Fruit fly (Drosophila melanogaster) whole organism, embryonic: ENCODE measurements around the gene CG43439.
A peak's percentile ranks its signal among the peaks of the same experiment; 100 is the strongest.

Experiments used
- Adf1 ChIP-seq: fragments of 200-800 bp; sonication (Bioruptor generic); IDR thresholded peaks from 2 replicates; pipeline ENCODE4 v1.3.6; 2022; ENCODE audit warnings: missing biosample characterization, missing genetic modification characterization
- B-H2 ChIP-seq: fragments of 200-800 bp; sonication (Bioruptor generic); optimal IDR thresholded peaks from 2 replicates; lab custom pipeline; 2018; ENCODE audit warnings: missing biosample characterization, mild to moderate bottlenecking, missing genetic modification characterization
- BEAF-32 ChIP-seq: fragments of 200-800 bp; sonication (Bioruptor generic); optimal IDR thresholded peaks from 3 replicates; lab custom pipeline; 2017; ENCODE audit warnings: missing biosample characterization, missing genetic modification characterization, mild to moderate bottlenecking, moderate library complexity, missing genetic modification reagents
- CG10274 ChIP-seq: fragments of 200-800 bp; sonication (Bioruptor generic); optimal IDR thresholded peaks from 3 replicates; lab custom pipeline; 2017; ENCODE audit warnings: missing biosample characterization, mild to moderate bottlenecking, missing genetic modification characterization
- CG11504 ChIP-seq: fragments of 200-800 bp; sonication (Bioruptor generic); optimal IDR thresholded peaks from 3 replicates; lab custom pipeline; 2019; ENCODE audit warnings: missing biosample characterization, mild to moderate bottlenecking, missing genetic modification characterization, moderate library complexity
- CG12155 ChIP-seq: fragments of 200-800 bp; sonication (Bioruptor generic); optimal IDR thresholded peaks from 3 replicates; lab custom pipeline; 2016; ENCODE audit warnings: missing biosample characterization, missing genetic modification characterization
- CG12942 ChIP-seq: fragments of 200-800 bp; sonication (Bioruptor generic); optimal IDR thresholded peaks from 3 replicates; lab custom pipeline; 2016; ENCODE audit warnings: missing biosample characterization, missing genetic modification characterization
- CG13287 ChIP-seq: fragments of 200-800 bp; sonication (Bioruptor generic); IDR thresholded peaks from 2 replicates; pipeline ENCODE4 v1.3.6; 2022; ENCODE audit warnings: missing biosample characterization, missing genetic modification characterization; ENCODE audit not compliant: partially characterized antibody
- CG13296 ChIP-seq: fragments of 200-800 bp; sonication (Bioruptor generic); optimal IDR thresholded peaks from 3 replicates; lab custom pipeline; 2018; ENCODE audit warnings: missing biosample characterization, mild to moderate bottlenecking, missing genetic modification characterization
- CG15696 ChIP-seq: fragments of 200-800 bp; sonication (Bioruptor generic); optimal IDR thresholded peaks from 2 replicates; lab custom pipeline; 2019; ENCODE audit warnings: missing biosample characterization, mild to moderate bottlenecking, missing genetic modification characterization, moderate library complexity
- CG16863 ChIP-seq: fragments of 200-800 bp; sonication (Bioruptor generic); optimal IDR thresholded peaks from 3 replicates; lab custom pipeline; 2016; ENCODE audit warnings: missing biosample characterization, missing genetic modification characterization
- CG17912 ChIP-seq: fragments of 200-800 bp; sonication (Bioruptor generic); optimal IDR thresholded peaks from 2 replicates; lab custom pipeline; 2018; ENCODE audit warnings: missing biosample characterization, mild to moderate bottlenecking, missing genetic modification characterization
- CG18011 ChIP-seq: fragments of 200-800 bp; sonication (Bioruptor generic); optimal IDR thresholded peaks from 2 replicates; lab custom pipeline; 2017; ENCODE audit warnings: missing biosample characterization, missing genetic modification characterization, mild to moderate bottlenecking, moderate library complexity, missing genotype
- CG18476 ChIP-seq: fragments of 200-800 bp; sonication (Bioruptor generic); optimal IDR thresholded peaks from 2 replicates; lab custom pipeline; 2016; ENCODE audit warnings: missing biosample characterization, mild to moderate bottlenecking, missing genetic modification characterization
- CG2129 ChIP-seq: fragments of 200-800 bp; sonication (Bioruptor generic); IDR thresholded peaks from 2 replicates; pipeline ENCODE4 v1.3.6; 2022; ENCODE audit warnings: missing biosample characterization, missing genetic modification characterization; ENCODE audit not compliant: partially characterized antibody
- CG30020 ChIP-seq: fragments of 200-800 bp; optimal IDR thresholded peaks from 2 replicates; lab custom pipeline; 2019; ENCODE audit warnings: missing biosample characterization, mild to moderate bottlenecking, missing genetic modification characterization, moderate library complexity
- CG32767 ChIP-seq: fragments of 200-800 bp; sonication (Bioruptor generic); IDR thresholded peaks from 2 replicates; pipeline ENCODE4 v1.3.6; 2022; ENCODE audit warnings: missing biosample characterization, missing genetic modification characterization
- CG34224 ChIP-seq: fragments of 200-800 bp; sonication (Bioruptor generic); IDR thresholded peaks from 3 replicates; pipeline ENCODE4 v1.3.6; 2022; ENCODE audit warnings: missing biosample characterization, missing genetic modification characterization; ENCODE audit not compliant: partially characterized antibody
- CG4424 ChIP-seq: fragments of 200-800 bp; sonication (Bioruptor generic); optimal IDR thresholded peaks from 3 replicates; lab custom pipeline; 2016; ENCODE audit warnings: missing biosample characterization, missing genetic modification characterization
- CG7987 ChIP-seq: fragments of 200-800 bp; sonication (Bioruptor generic); optimal IDR thresholded peaks from 2 replicates; lab custom pipeline; 2018; ENCODE audit warnings: missing biosample characterization, mild to moderate bottlenecking, missing genetic modification characterization, moderate library complexity
- CG8944 ChIP-seq: fragments of 200-800 bp; sonication (Bioruptor generic); optimal IDR thresholded peaks from 3 replicates; lab custom pipeline; 2016; ENCODE audit warnings: missing biosample characterization, missing genetic modification characterization
- CG9876 ChIP-seq: fragments of 200-800 bp; sonication (Bioruptor generic); optimal IDR thresholded peaks from 2 replicates; lab custom pipeline; 2016; ENCODE audit warnings: missing biosample characterization, missing genetic modification characterization
- D ChIP-seq, 2 experiments: fragments of 200-800 bp in 1 of 2; fragments of >200 bp in 1 of 2; sonication (Bioruptor generic) in 1 of 2; optimal IDR thresholded peaks; 2 replicates in 1 of 2; 3 replicates in 1 of 2; lab custom pipeline; 2017; ENCODE audit warnings: mild to moderate bottlenecking in 1 of 2, missing biosample characterization in 1 of 2, missing genetic modification characterization in 1 of 2, missing genetic modification reagents in 1 of 2
- Dek ChIP-seq: fragments of 200-800 bp; sonication (Bioruptor generic); optimal IDR thresholded peaks from 3 replicates; lab custom pipeline; 2019; ENCODE audit warnings: missing biosample characterization, mild to moderate bottlenecking, missing genetic modification characterization, moderate library complexity
- Dfd ChIP-seq, 2 experiments: fragments of >200 bp; optimal IDR thresholded peaks; 2 replicates each; lab custom pipeline; 2017; ENCODE audit warnings: missing biosample characterization in 2 of 2, missing genetic modification characterization in 2 of 2
- Ets65A ChIP-seq: fragments of 200-800 bp; sonication (Bioruptor generic); peaks from one replicate; lab custom pipeline; 2016; ENCODE audit warnings: missing biosample characterization, missing genetic modification characterization
- Hmx ChIP-seq: fragments of 200-800 bp; sonication (Bioruptor generic); optimal IDR thresholded peaks from 2 replicates; lab custom pipeline; 2016; ENCODE audit warnings: missing biosample characterization, missing genetic modification characterization
- Med ChIP-seq: fragments of 200-800 bp; sonication (Bioruptor generic); peaks from one replicate; lab custom pipeline; 2016; ENCODE audit warnings: missing biosample characterization, missing genetic modification characterization, mild to moderate bottlenecking, inconsistent platforms, moderate library complexity
- Meics ChIP-seq: fragments of 200-800 bp; sonication (Bioruptor generic); optimal IDR thresholded peaks from 2 replicates; lab custom pipeline; 2017; ENCODE audit warnings: missing biosample characterization, mild to moderate bottlenecking, missing genetic modification characterization
- Mrtf ChIP-seq: fragments of 200-800 bp; sonication (Bioruptor generic); IDR thresholded peaks from 3 replicates; pipeline ENCODE4 v1.3.6; 2022; ENCODE audit warnings: missing biosample characterization, missing genetic modification characterization
- ase ChIP-seq: fragments of 200-800 bp; sonication (Bioruptor generic); IDR thresholded peaks from 3 replicates; pipeline ENCODE4 v1.3.6; 2022; ENCODE audit warnings: missing biosample characterization, missing genetic modification characterization
- bsh ChIP-seq, 2 experiments: fragments of 200-800 bp; sonication (Bioruptor generic); optimal IDR thresholded peaks; 2 replicates each; lab custom pipeline; 2017 to 2018; ENCODE audit warnings: mild to moderate bottlenecking in 2 of 2, missing biosample characterization in 2 of 2, missing genetic modification characterization in 2 of 2, moderate library complexity in 1 of 2
- da ChIP-seq: fragments of 200-800 bp; sonication (Bioruptor generic); optimal IDR thresholded peaks from 2 replicates; lab custom pipeline; 2016; ENCODE audit warnings: missing biosample characterization, missing genetic modification characterization
- disco-r ChIP-seq: fragments of 200-800 bp; sonication (Bioruptor generic); optimal IDR thresholded peaks from 2 replicates; lab custom pipeline; 2016; ENCODE audit warnings: missing biosample characterization, missing genetic modification characterization
- fru ChIP-seq: fragments of >200 bp; optimal IDR thresholded peaks from 2 replicates; lab custom pipeline; 2017
- fu2 ChIP-seq: fragments of 200-800 bp; sonication (Bioruptor generic); optimal IDR thresholded peaks from 2 replicates; lab custom pipeline; 2016; ENCODE audit warnings: missing biosample characterization, missing genetic modification characterization
- mam ChIP-seq: fragments of 200-800 bp; sonication (Bioruptor generic); optimal IDR thresholded peaks from 3 replicates; lab custom pipeline; 2016; ENCODE audit warnings: missing biosample characterization, missing genetic modification characterization
- nerfin-1 ChIP-seq: fragments of 200-800 bp; sonication (Bioruptor generic); optimal IDR thresholded peaks from 3 replicates; lab custom pipeline; 2019; ENCODE audit warnings: missing biosample characterization, mild to moderate bottlenecking, missing genetic modification characterization, moderate library complexity
- onecut ChIP-seq: fragments of 200-800 bp; sonication (Bioruptor generic); IDR thresholded peaks from 2 replicates; pipeline ENCODE4 v1.3.6; 2022; ENCODE audit warnings: missing biosample characterization, missing genetic modification characterization
- p53 ChIP-seq: fragments of 200-800 bp; sonication (Bioruptor generic); optimal IDR thresholded peaks from 2 replicates; lab custom pipeline; 2016; ENCODE audit warnings: missing biosample characterization, missing genetic modification characterization
- pnt ChIP-seq: fragments of 200-800 bp; sonication (Bioruptor generic); optimal IDR thresholded peaks from 3 replicates; lab custom pipeline; 2016; ENCODE audit warnings: missing biosample characterization, missing genetic modification characterization
- prd ChIP-seq, 3 experiments: fragments of >200 bp in 2 of 3; fragments of 200-800 bp in 1 of 3; sonication (Bioruptor generic) in 1 of 3; optimal IDR thresholded peaks in 2 of 3; IDR thresholded peaks in 1 of 3; 2 replicates in 2 of 3; 3 replicates in 1 of 3; pipeline versions ENCODE4 v1.3.6 to Lab custom; 2017 to 2022; ENCODE audit warnings: missing biosample characterization in 1 of 3, missing genetic modification characterization in 1 of 3
- seq ChIP-seq: fragments of 200-800 bp; sonication (Bioruptor generic); IDR thresholded peaks from 2 replicates; pipeline ENCODE4 v1.3.6; 2022; ENCODE audit warnings: missing biosample characterization, missing genetic modification characterization
- stwl ChIP-seq: fragments of 200-800 bp; sonication (Bioruptor generic); optimal IDR thresholded peaks from 3 replicates; lab custom pipeline; 2018; ENCODE audit warnings: missing biosample characterization, mild to moderate bottlenecking, missing genetic modification characterization, moderate library complexity
- tap ChIP-seq: fragments of 200-800 bp; optimal IDR thresholded peaks from 3 replicates; lab custom pipeline; 2019; ENCODE audit warnings: missing biosample characterization, mild to moderate bottlenecking, missing genetic modification characterization, moderate library complexity
- tin ChIP-seq: fragments of 200-800 bp; sonication (Bioruptor generic); optimal IDR thresholded peaks from 3 replicates; lab custom pipeline; 2016; ENCODE audit warnings: missing biosample characterization, missing genetic modification characterization
- tna ChIP-seq: fragments of 200-800 bp; sonication (Bioruptor generic); IDR thresholded peaks from 2 replicates; pipeline ENCODE4 v1.3.6; 2022; ENCODE audit warnings: missing biosample characterization, missing genetic modification characterization; ENCODE audit not compliant: partially characterized antibody
- twi ChIP-seq: fragments of 200-800 bp; optimal IDR thresholded peaks from 2 replicates; lab custom pipeline; 2019; ENCODE audit warnings: missing biosample characterization, mild to moderate bottlenecking, missing genetic modification characterization, moderate library complexity
- zf30C ChIP-seq: fragments of 200-800 bp; sonication (Bioruptor generic); optimal IDR thresholded peaks from 3 replicates; lab custom pipeline; 2018; ENCODE audit warnings: missing biosample characterization, mild to moderate bottlenecking, missing genetic modification characterization
- zfh2 ChIP-seq: fragments of 200-800 bp; sonication (Bioruptor generic); optimal IDR thresholded peaks from 2 replicates; lab custom pipeline; 2016; ENCODE audit warnings: missing biosample characterization, missing genetic modification characterization

The CG43439 gene

DNA sequence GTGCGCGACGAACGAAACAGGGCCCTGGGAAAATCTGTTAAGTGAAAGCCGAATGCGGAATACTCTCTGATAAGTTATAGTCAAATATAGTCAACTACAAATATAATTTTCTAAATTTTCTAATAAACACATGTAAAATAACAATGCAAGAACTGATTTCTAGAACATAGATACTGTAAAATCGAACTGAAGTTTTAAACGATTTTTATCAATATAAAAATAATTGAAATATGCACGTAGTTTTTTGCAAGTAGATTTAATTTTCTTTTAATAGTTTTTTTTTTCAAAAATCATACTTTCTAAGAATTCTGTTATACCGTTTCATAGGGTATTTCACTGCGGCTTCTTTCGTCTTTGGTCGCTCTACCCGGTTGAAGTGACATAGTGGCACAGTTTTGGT lies 24.0 kb upstream of the CG43439 start (continued):
- TF ChIP-seq Hmx (GFP tag; lab: Kevin White, UChicago) (peak; percentile 51), CG4424 (peak; percentile 83), disco-r (GFP tag; lab: Kevin White, UChicago) (no peak), prd (optimal IDR thresholded peaks at IDR 0.05; lab: Kevin White, UChicago) (no peak), prd (GFP tag; IDR thresholded peaks at IDR 0.05; lab: Robert Waterston, UW) (peak; percentile 76; the same call in 2 of the 3 replicates), CG12942 (GFP tag; lab: Kevin White, UChicago) (peak; percentile 64), CG7987 (GFP tag; lab: Kevin White, UChicago) (no peak), CG18476 (peak; percentile 75), CG18011 (no peak), Adf1 (no peak), CG15696 (tag; lab: Kevin White, UChicago) (peak; percentile 65), Dek (tag; lab: Kevin White, UChicago) (peak; percentile 65), D (optimal IDR thresholded peaks at IDR 0.05; lab: Kevin White, UChicago) (no peak), D (GFP tag; optimal IDR thresholded peaks at IDR 0.05; lab: Kevin White, UChicago) (peak; percentile 88), CG11504 (tag; lab: Kevin White, UChicago) (peak; percentile 94), zfh2 (GFP tag; lab: Kevin White, UChicago) (no peak), CG12155 (peak; percentile 56), Meics (GFP tag; lab: Kevin White, UChicago) (peak; percentile 87), Dfd (GFP tag; optimal IDR thresholded peaks at IDR 0.05; lab: Kevin White, UChicago) (no peak), CG16863 (peak; percentile 51), seq (GFP tag; lab: Robert Waterston, UW) (peak; percentile 58; the same call in 1 of the 2 replicates), ase (GFP tag; lab: Robert Waterston, UW) (peak; percentile 52; the same call in 2 of the 3 replicates), Med (GFP tag; lab: Kevin White, UChicago) (peak; percentile 75), CG8944 (peak; percentile 7), mam (peak; percentile 69), CG2129 (GFP tag; lab: Robert Waterston, UW) (no peak), CG30020 (tag; lab: Kevin White, UChicago) (no peak), CG32767 (GFP tag; lab: Robert Waterston, UW) (peak; percentile 61), Mrtf (GFP tag; lab: Robert Waterston, UW) (no peak; the same call in 2 of the 3 replicates), da (GFP tag; lab: Kevin White, UChicago) (no peak), CG10274 (GFP tag; lab: Kevin White, UChicago) (peak; percentile 50), twi (tag; lab: Kevin White, UChicago) (peak; percentile 75), p53 (GFP tag; lab: Kevin White, UChicago) (no peak), fu2 (GFP tag; lab: Kevin White, UChicago) (peak; percentile 13), CG17912 (GFP tag; lab: Kevin White, UChicago) (no peak), B-H2 (GFP tag; lab: Kevin White, UChicago) (no peak), CG13287 (no peak), tin (GFP tag; lab: Kevin White, UChicago) (peak; percentile 78), fru (lab: Kevin White, UChicago) (no peak), bsh (GFP tag; optimal IDR thresholded peaks at IDR 0.05; lab: Kevin White, UChicago) (peak in 1 of 2 experiments; percentile 90), CG13296 (peak; percentile 91), pnt (peak; percentile 15), CG34224 (GFP tag; lab: Robert Waterston, UW) (no peak), tna (GFP tag; lab: Robert Waterston, UW) (no peak), onecut (GFP tag; lab: Robert Waterston, UW) (peak; percentile 63), CG9876 (GFP tag; lab: Kevin White, UChicago) (no peak), BEAF-32 (GFP tag; lab: Kevin White, UChicago) (no peak), nerfin-1 (tag; lab: Kevin White, UChicago) (peak; percentile 93), stwl (tag; lab: Kevin White, UChicago) (no peak), Ets65A (GFP tag; lab: Kevin White, UChicago) (peak; percentile 67), tap (tag; lab: Kevin White, UChicago) (peak; percentile 83), zf30C (GFP tag; lab: Kevin White, UChicago) (no peak)
